Fruit fly (Drosophila melanogaster) whole organism, embryonic: ENCODE results near the gene Ir87a.

ENCODE experiments used
- CG10274 ChIP-seq: fragments of 200-800 bp; sonication (Bioruptor generic); optimal IDR thresholded peaks from 3 replicates; lab custom pipeline; 2017; ENCODE audit warnings: missing biosample characterization, mild to moderate bottlenecking, missing genetic modification characterization
- CG13424 ChIP-seq: fragments of 200-800 bp; sonication (Bioruptor generic); optimal IDR thresholded peaks from 2 replicates; lab custom pipeline; 2019; ENCODE audit warnings: missing biosample characterization, mild to moderate bottlenecking, missing genetic modification characterization, moderate library complexity
- CG1529 ChIP-seq: fragments of 200-800 bp; sonication (Bioruptor generic); optimal IDR thresholded peaks from 3 replicates; lab custom pipeline; 2018; ENCODE audit warnings: missing biosample characterization, missing genetic modification characterization
- CG1602 ChIP-seq: fragments of 200-800 bp; sonication (Bioruptor generic); optimal IDR thresholded peaks from 3 replicates; lab custom pipeline; 2016; ENCODE audit warnings: missing biosample characterization, missing genetic modification characterization
- CG17568 ChIP-seq: fragments of 200-800 bp; sonication (Bioruptor generic); optimal IDR thresholded peaks from 2 replicates; lab custom pipeline; 2018; ENCODE audit warnings: missing biosample characterization, mild to moderate bottlenecking, missing genetic modification characterization, moderate library complexity
- CG18764 ChIP-seq: fragments of 200-800 bp; sonication (Bioruptor generic); optimal IDR thresholded peaks from 3 replicates; lab custom pipeline; 2016; ENCODE audit warnings: missing biosample characterization, missing genetic modification characterization
- CG2199 ChIP-seq: fragments of 200-800 bp; sonication (Bioruptor generic); IDR thresholded peaks from 3 replicates; pipeline ENCODE4 v1.3.6; 2022; ENCODE audit warnings: missing biosample characterization, missing genetic modification characterization
- CG3065 ChIP-seq: fragments of 200-800 bp; sonication (Bioruptor generic); optimal IDR thresholded peaks from 2 replicates; lab custom pipeline; 2016; ENCODE audit warnings: missing biosample characterization, missing genetic modification characterization
- CG3163 ChIP-seq: fragments of 200-800 bp; sonication (Bioruptor generic); optimal IDR thresholded peaks from 3 replicates; lab custom pipeline; 2016; ENCODE audit warnings: missing biosample characterization, missing genetic modification characterization
- CG33557 ChIP-seq: fragments of 200-800 bp; sonication (Bioruptor generic); optimal IDR thresholded peaks from 2 replicates; lab custom pipeline; 2019; ENCODE audit warnings: missing biosample characterization, mild to moderate bottlenecking, missing genetic modification characterization, moderate library complexity
- CG43689 ChIP-seq: fragments of 200-800 bp; sonication (Bioruptor generic); IDR thresholded peaks from 2 replicates; pipeline ENCODE4 v1.3.6; 2022; ENCODE audit warnings: missing biosample characterization, missing genetic modification characterization
- CG5245 ChIP-seq: fragments of 200-800 bp; sonication (Bioruptor generic); optimal IDR thresholded peaks from 3 replicates; lab custom pipeline; 2016; ENCODE audit warnings: missing biosample characterization, missing genetic modification characterization
- CG6683 ChIP-seq: fragments of 200-800 bp; sonication (Bioruptor generic); optimal IDR thresholded peaks from 2 replicates; lab custom pipeline; 2017; ENCODE audit warnings: missing biosample characterization, mild to moderate bottlenecking, missing genetic modification characterization, missing genetic modification reagents
- CG6765 ChIP-seq: fragments of 200-800 bp; sonication (Bioruptor generic); optimal IDR thresholded peaks from 3 replicates; lab custom pipeline; 2017; ENCODE audit warnings: missing biosample characterization, mild to moderate bottlenecking, missing genetic modification characterization
- CG7357 ChIP-seq: fragments of 200-800 bp; sonication (Bioruptor generic); IDR thresholded peaks from 3 replicates; pipeline ENCODE4 v1.3.6; 2022; ENCODE audit warnings: missing biosample characterization, missing genetic modification characterization
- CG7839 ChIP-seq: fragments of 200-800 bp; sonication (Bioruptor generic); optimal IDR thresholded peaks from 3 replicates; lab custom pipeline; 2018; ENCODE audit warnings: missing biosample characterization, mild to moderate bottlenecking, missing genetic modification characterization, moderate library complexity
- D ChIP-seq, 2 experiments: fragments of 200-800 bp in 1 of 2; fragments of >200 bp in 1 of 2; sonication (Bioruptor generic) in 1 of 2; optimal IDR thresholded peaks; 2 replicates in 1 of 2; 3 replicates in 1 of 2; lab custom pipeline; 2017; ENCODE audit warnings: mild to moderate bottlenecking in 1 of 2, missing biosample characterization in 1 of 2, missing genetic modification characterization in 1 of 2, missing genetic modification reagents in 1 of 2
- Dp ChIP-seq: fragments of 200-800 bp; sonication (Bioruptor generic); optimal IDR thresholded peaks from 2 replicates; lab custom pipeline; 2018; ENCODE audit warnings: missing biosample characterization, mild to moderate bottlenecking, missing genetic modification characterization, moderate library complexity
- HHEX ChIP-seq: fragments of 200-800 bp; sonication (Bioruptor generic); optimal IDR thresholded peaks from 3 replicates; lab custom pipeline; 2017; ENCODE audit warnings: missing biosample characterization, mild to moderate bottlenecking, missing genetic modification characterization, missing genetic modification reagents
- HLH4C ChIP-seq: fragments of 200-800 bp; sonication (Bioruptor generic); IDR thresholded peaks from 3 replicates; pipeline ENCODE4 v1.3.6; 2022; ENCODE audit warnings: missing biosample characterization, missing genetic modification characterization; ENCODE audit not compliant: partially characterized antibody
- Hmr ChIP-seq: fragments of 200-800 bp; sonication (Bioruptor generic); optimal IDR thresholded peaks from 3 replicates; lab custom pipeline; 2017; ENCODE audit warnings: mild to moderate bottlenecking, missing biosample characterization, missing genetic modification reagents, missing genetic modification characterization
- Hr3 ChIP-seq: fragments of 200-800 bp; sonication (Bioruptor generic); optimal IDR thresholded peaks from 3 replicates; lab custom pipeline; 2016; ENCODE audit warnings: missing biosample characterization, missing genetic modification characterization
- Hr78 ChIP-seq, 2 experiments: fragments of 200-800 bp in 1 of 2; fragments of >200 bp in 1 of 2; sonication (Bioruptor generic) in 1 of 2; optimal IDR thresholded peaks; 2 replicates each; lab custom pipeline; 2017 to 2019; ENCODE audit warnings: missing biosample characterization in 2 of 2, missing genetic modification characterization in 2 of 2, mild to moderate bottlenecking in 1 of 2, moderate library complexity in 1 of 2
- Lhr ChIP-seq: fragments of 200-800 bp; sonication (Bioruptor generic); optimal IDR thresholded peaks from 3 replicates; lab custom pipeline; 2017; ENCODE audit warnings: mild to moderate bottlenecking, missing biosample characterization, missing genetic modification reagents, missing genetic modification characterization
- Myb ChIP-seq: fragments of 200-800 bp; sonication (Bioruptor generic); optimal IDR thresholded peaks from 2 replicates; lab custom pipeline; 2016; ENCODE audit warnings: missing biosample characterization, missing genetic modification characterization
- Nf-YC ChIP-seq: fragments of 200-800 bp; optimal IDR thresholded peaks from 3 replicates; lab custom pipeline; 2019; ENCODE audit warnings: missing biosample characterization, mild to moderate bottlenecking, missing genetic modification characterization, moderate library complexity
- Spps ChIP-seq: fragments of 200-800 bp; sonication (Bioruptor generic); optimal IDR thresholded peaks from 2 replicates; lab custom pipeline; 2018; ENCODE audit warnings: missing biosample characterization, mild to moderate bottlenecking, missing genetic modification characterization
- Trl ChIP-seq, 3 experiments: fragments of >200 bp in 2 of 3; fragments of 200-800 bp in 1 of 3; sonication (Bioruptor generic) in 1 of 3; optimal IDR thresholded peaks; 2 replicates in 1 of 3; 3 replicates in 2 of 3; lab custom pipeline; 2016 to 2017; ENCODE audit warnings: missing biosample characterization in 1 of 3, missing genetic modification characterization in 1 of 3
- bowl ChIP-seq: fragments of 200-800 bp; sonication (Bioruptor generic); IDR thresholded peaks from 2 replicates; pipeline ENCODE4 v1.3.6; 2022; ENCODE audit warnings: missing biosample characterization, missing genetic modification characterization
- cg ChIP-seq: fragments of 200-800 bp; sonication (Bioruptor generic); optimal IDR thresholded peaks from 3 replicates; lab custom pipeline; 2019; ENCODE audit warnings: missing biosample characterization, mild to moderate bottlenecking, missing genetic modification characterization, moderate library complexity
- chinmo ChIP-seq: fragments of 200-800 bp; sonication (Bioruptor generic); IDR thresholded peaks from 4 replicates; pipeline ENCODE4 v1.3.6; 2022; ENCODE audit warnings: missing biosample characterization, missing genetic modification characterization; ENCODE audit not compliant: partially characterized antibody
- dimm ChIP-seq: fragments of 200-800 bp; sonication (Bioruptor generic); IDR thresholded peaks from 2 replicates; pipeline ENCODE4 v1.3.6; 2022; ENCODE audit warnings: missing biosample characterization, missing genetic modification characterization
- dmrt11E ChIP-seq: fragments of 200-800 bp; sonication (Bioruptor generic); optimal IDR thresholded peaks from 3 replicates; lab custom pipeline; 2018; ENCODE audit warnings: missing biosample characterization, mild to moderate bottlenecking, missing genetic modification characterization, moderate library complexity
- en ChIP-seq: fragments of 200-800 bp; sonication (Bioruptor generic); optimal IDR thresholded peaks from 2 replicates; lab custom pipeline; 2016; ENCODE audit warnings: missing biosample characterization, missing genetic modification characterization
- eve ChIP-seq, 2 experiments: fragments of >200 bp; optimal IDR thresholded peaks; 2 replicates each; lab custom pipeline; 2017; ENCODE audit warnings: missing biosample characterization in 2 of 2, missing genetic modification characterization in 2 of 2
- eyg ChIP-seq: fragments of 200-800 bp; sonication (Bioruptor generic); optimal IDR thresholded peaks from 3 replicates; lab custom pipeline; 2016; ENCODE audit warnings: missing biosample characterization, missing genetic modification characterization
- fd102C ChIP-seq: fragments of 200-800 bp; sonication (Bioruptor generic); optimal IDR thresholded peaks from 2 replicates; lab custom pipeline; 2018; ENCODE audit warnings: missing biosample characterization, mild to moderate bottlenecking, missing genetic modification characterization, moderate library complexity
- fru ChIP-seq: fragments of >200 bp; optimal IDR thresholded peaks from 2 replicates; lab custom pipeline; 2017
- fu2 ChIP-seq: fragments of 200-800 bp; sonication (Bioruptor generic); optimal IDR thresholded peaks from 2 replicates; lab custom pipeline; 2016; ENCODE audit warnings: missing biosample characterization, missing genetic modification characterization
- hkb ChIP-seq, 2 experiments: fragments of 200-800 bp in 1 of 2; fragments of >200 bp in 1 of 2; sonication (Bioruptor generic) in 1 of 2; IDR thresholded peaks in 1 of 2; optimal IDR thresholded peaks in 1 of 2; 2 replicates each; pipeline versions ENCODE4 v1.3.6 to Lab custom; 2017 to 2022; ENCODE audit warnings: missing biosample characterization in 1 of 2, missing genetic modification characterization in 1 of 2
- ind ChIP-seq: fragments of 200-800 bp; sonication (Bioruptor generic); optimal IDR thresholded peaks from 3 replicates; lab custom pipeline; 2016; ENCODE audit warnings: missing biosample characterization, missing genetic modification characterization
- kay ChIP-seq: fragments of 200-800 bp; sonication (Bioruptor generic); optimal IDR thresholded peaks from 2 replicates; lab custom pipeline; 2016; ENCODE audit warnings: missing biosample characterization, missing genetic modification characterization
- mirr ChIP-seq: fragments of 200-800 bp; sonication (Bioruptor generic); optimal IDR thresholded peaks from 3 replicates; lab custom pipeline; 2018; ENCODE audit warnings: missing biosample characterization, mild to moderate bottlenecking, missing genetic modification characterization
- nmo ChIP-seq: fragments of 200-800 bp; sonication (Bioruptor generic); optimal IDR thresholded peaks from 2 replicates; lab custom pipeline; 2018; ENCODE audit warnings: missing biosample characterization, mild to moderate bottlenecking, missing genetic modification characterization, moderate library complexity
- pita ChIP-seq: fragments of 200-800 bp; sonication (Bioruptor generic); optimal IDR thresholded peaks from 2 replicates; lab custom pipeline; 2017; ENCODE audit warnings: missing biosample characterization, mild to moderate bottlenecking, missing genetic modification characterization
- prd ChIP-seq, 3 experiments: fragments of >200 bp in 2 of 3; fragments of 200-800 bp in 1 of 3; sonication (Bioruptor generic) in 1 of 3; optimal IDR thresholded peaks in 2 of 3; IDR thresholded peaks in 1 of 3; 2 replicates in 2 of 3; 3 replicates in 1 of 3; pipeline versions ENCODE4 v1.3.6 to Lab custom; 2017 to 2022; ENCODE audit warnings: missing biosample characterization in 1 of 3, missing genetic modification characterization in 1 of 3
- sc ChIP-seq, 3 experiments: fragments of >200 bp in 2 of 3; fragments of 200-800 bp in 1 of 3; sonication (Bioruptor generic) in 1 of 3; optimal IDR thresholded peaks; 2 replicates in 2 of 3; 3 replicates in 1 of 3; lab custom pipeline; 2017; ENCODE audit warnings: mild to moderate bottlenecking in 1 of 3, missing biosample characterization in 1 of 3, missing genetic modification characterization in 1 of 3, missing genetic modification reagents in 1 of 3

Gene Ir87a

dm6 chr3R:13381744-13382435 lies 38.2 kb upstream of the Ir87a start, which contains the start of the genes mRpS21 and Droj2 (continued):
- no peak for TF ChIP-seq CG7357
- no peak for TF ChIP-seq D (optimal IDR thresholded peaks at IDR 0.05; lab: Kevin White, UChicago)
- TF ChIP-seq D (GFP tag; optimal IDR thresholded peaks at IDR 0.05; lab: Kevin White, UChicago): no peak
- no peak for TF ChIP-seq CG17568 (GFP tag; lab: Kevin White, UChicago)
- no peak for TF ChIP-seq CG6765
- TF ChIP-seq fru: no peak
- no peak for TF ChIP-seq Hr78 (GFP tag; optimal IDR thresholded peaks at IDR 0.05; lab: Kevin White, UChicago)
- no peak for TF ChIP-seq CG2199 (GFP tag; lab: Robert Waterston, UW)
- no peak for TF ChIP-seq fu2 (GFP tag; lab: Kevin White, UChicago)
- TF ChIP-seq Hmr: peak; percentile 63
- no peak for TF ChIP-seq cg (GFP tag; lab: Kevin White, UChicago)
- no peak for TF ChIP-seq CG18764 (GFP tag; lab: Kevin White, UChicago)
- peak; percentile 83 for TF ChIP-seq nmo (GFP tag; lab: Kevin White, UChicago)
- TF ChIP-seq CG13424 (tag; lab: Kevin White, UChicago): peak; percentile 78
- no peak for TF ChIP-seq Trl (optimal IDR thresholded peaks at IDR 0.05; lab: Kevin White, UChicago)
- TF ChIP-seq Trl (GFP tag; optimal IDR thresholded peaks at IDR 0.05; lab: Kevin White, UChicago): peak; percentile 29
- TF ChIP-seq sc (optimal IDR thresholded peaks at IDR 0.05; lab: Kevin White, UChicago): no peak
- TF ChIP-seq sc (GFP tag; optimal IDR thresholded peaks at IDR 0.05; lab: Kevin White, UChicago): no peak
- peak; percentile 63 for TF ChIP-seq ind (GFP tag; lab: Kevin White, UChicago)
- TF ChIP-seq chinmo (GFP tag; lab: Robert Waterston, UW): no peak
- TF ChIP-seq Hr3 (GFP tag; lab: Kevin White, UChicago): peak; percentile 41
- TF ChIP-seq Nf-YC (tag; lab: Kevin White, UChicago): peak; percentile 67
- no peak for TF ChIP-seq dimm (GFP tag; lab: Robert Waterston, UW)
- no peak for TF ChIP-seq CG3065 (GFP tag; lab: Kevin White, UChicago)
- TF ChIP-seq hkb (optimal IDR thresholded peaks at IDR 0.05; lab: Kevin White, UChicago): peak; percentile 35
- no peak; the same call in 1 of the 2 replicates for TF ChIP-seq hkb (GFP tag; IDR thresholded peaks at IDR 0.05; lab: Robert Waterston, UW)
- no peak for TF ChIP-seq prd (optimal IDR thresholded peaks at IDR 0.05; lab: Kevin White, UChicago)
- peak; percentile 61 for TF ChIP-seq prd (GFP tag; IDR thresholded peaks at IDR 0.05; lab: Robert Waterston, UW)
- peak; percentile 17 for TF ChIP-seq mirr (GFP tag; lab: Kevin White, UChicago)
- TF ChIP-seq CG5245 (GFP tag; lab: Kevin White, UChicago): no peak
- TF ChIP-seq eve (GFP tag; optimal IDR thresholded peaks at IDR 0.05; lab: Kevin White, UChicago): no peak
- no peak for TF ChIP-seq Spps (tag; lab: Kevin White, UChicago)
- no peak for TF ChIP-seq CG10274
- no peak for TF ChIP-seq CG3163 (GFP tag; lab: Kevin White, UChicago)
- TF ChIP-seq HHEX (GFP tag; lab: Kevin White, UChicago): peak; percentile 26
- TF ChIP-seq kay (GFP tag; lab: Kevin White, UChicago): peak; percentile 12
- TF ChIP-seq Dp (GFP tag; lab: Kevin White, UChicago): peak; percentile 37
- TF ChIP-seq CG43689 (GFP tag; lab: Robert Waterston, UW): no peak
- peak; percentile 44 for TF ChIP-seq CG33557 (GFP tag; lab: Kevin White, UChicago)
- TF ChIP-seq HLH4C (GFP tag; lab: Robert Waterston, UW): no peak
- no peak for TF ChIP-seq en (GFP tag; lab: Kevin White, UChicago)
- TF ChIP-seq pita: no peak
- peak; percentile 48 for TF ChIP-seq Myb (GFP tag; lab: Kevin White, UChicago)
- TF ChIP-seq Lhr (GFP tag; lab: Kevin White, UChicago): peak; percentile 71
- peak; percentile 7 for TF ChIP-seq eyg (GFP tag; lab: Kevin White, UChicago)
- peak; percentile 50 for TF ChIP-seq CG7839 (tag; lab: Kevin White, UChicago)
- TF ChIP-seq dmrt11E (tag; lab: Kevin White, UChicago): peak; percentile 54
- TF ChIP-seq fd102C (GFP tag; lab: Kevin White, UChicago): no peak
- no peak for TF ChIP-seq bowl
- TF ChIP-seq CG6683: no peak
- TF ChIP-seq CG1602 (GFP tag; lab: Kevin White, UChicago): peak; percentile 9
- no peak for TF ChIP-seq CG1529 (GFP tag; lab: Kevin White, UChicago)
